Fruit fly (Drosophila melanogaster) whole organism, embryonic: ENCODE measurements around the gene Osi18.

Source experiments
- CG10267 ChIP-seq: fragments of 200-800 bp; sonication (Bioruptor generic); optimal IDR thresholded peaks from 2 replicates; lab custom pipeline; 2018; ENCODE audit warnings: missing biosample characterization, mild to moderate bottlenecking, missing genetic modification characterization, moderate library complexity
- CG11093 ChIP-seq: fragments of 200-800 bp; sonication (Bioruptor generic); IDR thresholded peaks from 3 replicates; pipeline ENCODE4 v1.3.6; 2022; ENCODE audit warnings: missing biosample characterization, missing genetic modification characterization
- CG11247 ChIP-seq: fragments of 200-800 bp; sonication (Bioruptor generic); IDR thresholded peaks from 2 replicates; pipeline ENCODE4 v1.3.6; 2022; ENCODE audit warnings: missing biosample characterization, missing genetic modification characterization
- CG11723 ChIP-seq: fragments of 200-800 bp; sonication (Bioruptor generic); optimal IDR thresholded peaks from 2 replicates; lab custom pipeline; 2017; ENCODE audit warnings: missing biosample characterization, mild to moderate bottlenecking, missing genetic modification characterization
- CG13775 ChIP-seq: fragments of 200-800 bp; sonication (Bioruptor generic); optimal IDR thresholded peaks from 3 replicates; lab custom pipeline; 2017; ENCODE audit warnings: missing biosample characterization, mild to moderate bottlenecking, missing genetic modification characterization
- CG1529 ChIP-seq: fragments of 200-800 bp; sonication (Bioruptor generic); optimal IDR thresholded peaks from 3 replicates; lab custom pipeline; 2018; ENCODE audit warnings: missing biosample characterization, missing genetic modification characterization
- CG15601 ChIP-seq: fragments of 200-800 bp; sonication (Bioruptor generic); optimal IDR thresholded peaks from 3 replicates; lab custom pipeline; 2019; ENCODE audit warnings: missing biosample characterization, mild to moderate bottlenecking, missing genetic modification characterization, moderate library complexity
- CG16779 ChIP-seq: fragments of 200-800 bp; sonication (Bioruptor generic); IDR thresholded peaks from 2 replicates; pipeline ENCODE4 v1.3.6; 2022; ENCODE audit warnings: missing biosample characterization, missing genetic modification characterization
- CG2678 ChIP-seq: fragments of 200-800 bp; sonication (Bioruptor generic); optimal IDR thresholded peaks from 3 replicates; lab custom pipeline; 2019; ENCODE audit warnings: missing biosample characterization, mild to moderate bottlenecking, missing genetic modification characterization, moderate library complexity
- CG2712 ChIP-seq: fragments of 200-800 bp; optimal IDR thresholded peaks from 3 replicates; lab custom pipeline; 2019; ENCODE audit warnings: missing biosample characterization, mild to moderate bottlenecking, missing genetic modification characterization, moderate library complexity
- CG3281 ChIP-seq: fragments of 200-800 bp; sonication (Bioruptor generic); optimal IDR thresholded peaks from 3 replicates; lab custom pipeline; 2017; ENCODE audit warnings: missing biosample characterization, mild to moderate bottlenecking, missing genetic modification characterization
- CG3407 ChIP-seq: fragments of 200-800 bp; sonication (Bioruptor generic); optimal IDR thresholded peaks from 2 replicates; lab custom pipeline; 2018; ENCODE audit warnings: missing biosample characterization, mild to moderate bottlenecking, missing genetic modification characterization
- CG4328 ChIP-seq: fragments of 200-800 bp; sonication (Bioruptor generic); optimal IDR thresholded peaks from 3 replicates; lab custom pipeline; 2017; ENCODE audit warnings: missing biosample characterization, missing genetic modification reagents, missing genetic modification characterization
- CG4404 ChIP-seq: fragments of 200-800 bp; sonication (Bioruptor generic); IDR thresholded peaks from 2 replicates; pipeline ENCODE4 v1.3.6; 2022; ENCODE audit warnings: missing biosample characterization, missing genetic modification characterization
- CG4617 ChIP-seq: fragments of 200-800 bp; sonication (Bioruptor generic); optimal IDR thresholded peaks from 3 replicates; lab custom pipeline; 2016; ENCODE audit warnings: missing biosample characterization, missing genetic modification characterization, borderline replicate concordance
- CG8290 ChIP-seq, 3 experiments: fragments of 200-800 bp; sonication (Bioruptor generic); optimal IDR thresholded peaks; 2 replicates each; lab custom pipeline; 2016 to 2019; ENCODE audit warnings: missing biosample characterization in 3 of 3, missing genetic modification characterization in 3 of 3, mild to moderate bottlenecking in 2 of 3, moderate library complexity in 1 of 3
- CG8359 ChIP-seq: fragments of 200-800 bp; sonication (Bioruptor generic); optimal IDR thresholded peaks from 2 replicates; lab custom pipeline; 2017; ENCODE audit warnings: missing biosample characterization, mild to moderate bottlenecking, missing genetic modification characterization, borderline replicate concordance
- CG9609 ChIP-seq: fragments of 200-800 bp; sonication (Bioruptor generic); optimal IDR thresholded peaks from 3 replicates; lab custom pipeline; 2016; ENCODE audit warnings: missing biosample characterization, missing genetic modification characterization
- CTCF ChIP-seq: fragments of 200-800 bp; sonication (Bioruptor generic); optimal IDR thresholded peaks from 2 replicates; lab custom pipeline; 2017; ENCODE audit warnings: missing biosample characterization, mild to moderate bottlenecking, missing genetic modification characterization, moderate library complexity
- D ChIP-seq, 2 experiments: fragments of 200-800 bp in 1 of 2; fragments of >200 bp in 1 of 2; sonication (Bioruptor generic) in 1 of 2; optimal IDR thresholded peaks; 2 replicates in 1 of 2; 3 replicates in 1 of 2; lab custom pipeline; 2017; ENCODE audit warnings: mild to moderate bottlenecking in 1 of 2, missing biosample characterization in 1 of 2, missing genetic modification characterization in 1 of 2, missing genetic modification reagents in 1 of 2
- Dll ChIP-seq: fragments of 200-800 bp; sonication (Bioruptor generic); IDR thresholded peaks from 4 replicates; pipeline ENCODE4 v1.3.6; 2022; ENCODE audit warnings: missing biosample characterization, missing genetic modification characterization; ENCODE audit not compliant: partially characterized antibody
- Dref ChIP-seq: fragments of 200-800 bp; sonication (Bioruptor generic); IDR thresholded peaks from 2 replicates; pipeline ENCODE4 v1.3.6; 2022; ENCODE audit warnings: missing biosample characterization, missing genetic modification characterization
- HmgZ ChIP-seq: fragments of 200-800 bp; sonication (Bioruptor generic); optimal IDR thresholded peaks from 2 replicates; lab custom pipeline; 2018; ENCODE audit warnings: missing biosample characterization, mild to moderate bottlenecking, missing genetic modification characterization
- Hr78 ChIP-seq, 2 experiments: fragments of 200-800 bp in 1 of 2; fragments of >200 bp in 1 of 2; sonication (Bioruptor generic) in 1 of 2; optimal IDR thresholded peaks; 2 replicates each; lab custom pipeline; 2017 to 2019; ENCODE audit warnings: missing biosample characterization in 2 of 2, missing genetic modification characterization in 2 of 2, mild to moderate bottlenecking in 1 of 2, moderate library complexity in 1 of 2
- Meics ChIP-seq: fragments of 200-800 bp; sonication (Bioruptor generic); optimal IDR thresholded peaks from 2 replicates; lab custom pipeline; 2017; ENCODE audit warnings: missing biosample characterization, mild to moderate bottlenecking, missing genetic modification characterization
- Scr ChIP-seq: fragments of 200-800 bp; sonication (Bioruptor generic); IDR thresholded peaks from 2 replicates; pipeline ENCODE4 v1.3.6; 2022; ENCODE audit warnings: missing biosample characterization, missing genetic modification characterization; ENCODE audit not compliant: partially characterized antibody
- Sry-δ ChIP-seq: fragments of 200-800 bp; sonication (Bioruptor generic); optimal IDR thresholded peaks from 2 replicates; lab custom pipeline; 2016; ENCODE audit warnings: missing biosample characterization, missing genetic modification characterization
- ara ChIP-seq: fragments of 200-800 bp; sonication (Bioruptor generic); IDR thresholded peaks from 2 replicates; pipeline ENCODE4 v1.3.6; 2022; ENCODE audit warnings: missing biosample characterization, missing genetic modification characterization
- dan ChIP-seq: fragments of 200-800 bp; sonication (Bioruptor generic); IDR thresholded peaks from 2 replicates; pipeline ENCODE4 v1.3.6; 2022; ENCODE audit warnings: missing biosample characterization, missing genetic modification characterization
- fd64A ChIP-seq: fragments of 200-800 bp; sonication (Bioruptor generic); optimal IDR thresholded peaks from 3 replicates; lab custom pipeline; 2018; ENCODE audit warnings: missing biosample characterization, mild to moderate bottlenecking, missing genetic modification characterization
- hth ChIP-seq: fragments of >200 bp; optimal IDR thresholded peaks from 2 replicates; lab custom pipeline; 2017; ENCODE audit warnings: inconsistent platforms
- jigr1 ChIP-seq: fragments of 200-800 bp; sonication (Bioruptor generic); IDR thresholded peaks from 3 replicates; pipeline ENCODE4 v1.3.6; 2022; ENCODE audit warnings: missing biosample characterization, missing genetic modification characterization
- lola ChIP-seq, 3 experiments: fragments of >200 bp in 2 of 3; fragments of 200-800 bp in 1 of 3; sonication (Bioruptor generic) in 1 of 3; optimal IDR thresholded peaks; 2 replicates each; lab custom pipeline; 2017 to 2019; ENCODE audit warnings: missing biosample characterization in 3 of 3, missing genetic modification characterization in 3 of 3, mild to moderate bottlenecking in 1 of 3, moderate library complexity in 1 of 3
- nerfin-2 ChIP-seq: fragments of 200-800 bp; sonication (Bioruptor generic); IDR thresholded peaks from 2 replicates; pipeline ENCODE4 v1.3.6; 2022; ENCODE audit warnings: missing biosample characterization, missing genetic modification characterization; ENCODE audit not compliant: partially characterized antibody
- p53 ChIP-seq: fragments of 200-800 bp; sonication (Bioruptor generic); optimal IDR thresholded peaks from 2 replicates; lab custom pipeline; 2016; ENCODE audit warnings: missing biosample characterization, missing genetic modification characterization
- peb ChIP-seq: fragments of 200-800 bp; sonication (Bioruptor generic); IDR thresholded peaks from 2 replicates; pipeline ENCODE4 v1.3.6; 2022; ENCODE audit warnings: missing biosample characterization, missing genetic modification characterization
- phol ChIP-seq: fragments of 200-800 bp; sonication (Bioruptor generic); optimal IDR thresholded peaks from 3 replicates; lab custom pipeline; 2018; ENCODE audit warnings: missing biosample characterization, mild to moderate bottlenecking, missing genetic modification characterization, moderate library complexity
- prd ChIP-seq, 3 experiments: fragments of >200 bp in 2 of 3; fragments of 200-800 bp in 1 of 3; sonication (Bioruptor generic) in 1 of 3; optimal IDR thresholded peaks in 2 of 3; IDR thresholded peaks in 1 of 3; 2 replicates in 2 of 3; 3 replicates in 1 of 3; pipeline versions ENCODE4 v1.3.6 to Lab custom; 2017 to 2022; ENCODE audit warnings: missing biosample characterization in 1 of 3, missing genetic modification characterization in 1 of 3
- pzg ChIP-seq: fragments of 200-800 bp; sonication (Bioruptor generic); optimal IDR thresholded peaks from 3 replicates; lab custom pipeline; 2018; ENCODE audit warnings: missing biosample characterization, mild to moderate bottlenecking, missing genetic modification characterization, moderate library complexity
- sens ChIP-seq: fragments of 200-800 bp; sonication (Bioruptor generic); peaks from one replicate; lab custom pipeline; 2016; ENCODE audit warnings: missing biosample characterization, missing genetic modification characterization
- slbo ChIP-seq: fragments of 200-800 bp; sonication (Bioruptor generic); IDR thresholded peaks from 2 replicates; pipeline ENCODE4 v1.3.6; 2022; ENCODE audit warnings: missing biosample characterization, missing genetic modification characterization
- slp2 ChIP-seq: fragments of 200-800 bp; sonication (Bioruptor generic); optimal IDR thresholded peaks from 2 replicates; lab custom pipeline; 2016; ENCODE audit warnings: missing biosample characterization, missing genetic modification characterization
- sqz ChIP-seq: fragments of 200-800 bp; sonication (Bioruptor generic); optimal IDR thresholded peaks from 3 replicates; lab custom pipeline; 2018; ENCODE audit warnings: missing biosample characterization, mild to moderate bottlenecking, missing genetic modification characterization
- sug ChIP-seq: fragments of 200-800 bp; optimal IDR thresholded peaks from 2 replicates; lab custom pipeline; 2019; ENCODE audit warnings: missing biosample characterization, mild to moderate bottlenecking, missing genetic modification characterization, moderate library complexity
- tll ChIP-seq, 2 experiments: fragments of 200-800 bp in 1 of 2; fragments of >200 bp in 1 of 2; sonication (Bioruptor generic) in 1 of 2; optimal IDR thresholded peaks; 2 replicates each; lab custom pipeline; 2017 to 2019; ENCODE audit warnings: missing biosample characterization in 2 of 2, missing genetic modification characterization in 2 of 2, mild to moderate bottlenecking in 1 of 2, moderate library complexity in 1 of 2
- tna ChIP-seq: fragments of 200-800 bp; sonication (Bioruptor generic); IDR thresholded peaks from 2 replicates; pipeline ENCODE4 v1.3.6; 2022; ENCODE audit warnings: missing biosample characterization, missing genetic modification characterization; ENCODE audit not compliant: partially characterized antibody
- vnd ChIP-seq: fragments of 200-800 bp; sonication (Bioruptor generic); IDR thresholded peaks from 3 replicates; pipeline ENCODE4 v1.3.6; 2022; ENCODE audit warnings: missing biosample characterization, missing genetic modification characterization; ENCODE audit not compliant: partially characterized antibody
- vvl ChIP-seq: fragments of 200-800 bp; sonication (Bioruptor generic); IDR thresholded peaks from 2 replicates; pipeline ENCODE4 v1.3.6; 2022; ENCODE audit warnings: missing biosample characterization, missing genetic modification characterization
- wek ChIP-seq: fragments of 200-800 bp; sonication (Bioruptor generic); optimal IDR thresholded peaks from 3 replicates; lab custom pipeline; 2018; ENCODE audit warnings: missing biosample characterization, mild to moderate bottlenecking, missing genetic modification characterization, moderate library complexity

The Osi18 gene

dm6 chr3R:6345814-6346213 lies 15.8 kb downstream of the Osi18 start, which contains the start of the genes SmD2 and CG18048 (continued):
- TF ChIP-seq jigr1 (GFP tag; lab: Robert Waterston, UW) (no peak), peb (GFP tag; lab: Robert Waterston, UW) (no peak), tna (GFP tag; lab: Robert Waterston, UW) (peak; percentile 43; the same call in 1 of the 2 replicates), phol (tag; lab: Kevin White, UChicago) (peak; percentile 73), CG4328 (GFP tag; lab: Kevin White, UChicago) (no peak), Hr78 (GFP tag; optimal IDR thresholded peaks at IDR 0.05; lab: Kevin White, UChicago) (no peak), CG10267 (peak; percentile 66), prd (optimal IDR thresholded peaks at IDR 0.05; lab: Kevin White, UChicago) (no peak), prd (GFP tag; IDR thresholded peaks at IDR 0.05; lab: Robert Waterston, UW) (no peak), CG3407 (no peak), sens (GFP tag; lab: Kevin White, UChicago) (peak; percentile 27), Dll (GFP tag; lab: Robert Waterston, UW) (peak; percentile 85), wek (no peak), CG11247 (GFP tag; lab: Robert Waterston, UW) (no peak), Meics (GFP tag; lab: Kevin White, UChicago) (peak; percentile 13), dan (no peak), CG15601 (tag; lab: Kevin White, UChicago) (no peak), Sry-δ (peak; percentile 72), Dref (GFP tag; lab: Robert Waterston, UW) (peak; percentile 31), HmgZ (tag; lab: Kevin White, UChicago) (peak; percentile 52), CG1529 (GFP tag; lab: Kevin White, UChicago) (no peak), lola (GFP tag; optimal IDR thresholded peaks at IDR 0.05; lab: Kevin White, UChicago) (peak in 1 of 3 experiments; percentile 10), CG13775 (GFP tag; lab: Kevin White, UChicago) (peak; percentile 27), sqz (GFP tag; lab: Kevin White, UChicago) (no peak), CG11093 (GFP tag; lab: Robert Waterston, UW) (no peak), vvl (GFP tag; lab: Robert Waterston, UW) (no peak), CG8290 (GFP tag; optimal IDR thresholded peaks at IDR 0.05; lab: Kevin White, UChicago) (peak; percentile 10), CG8290 (tag; optimal IDR thresholded peaks at IDR 0.05; lab: Kevin White, UChicago) (no peak), Scr (peak; percentile 82), CG9609 (GFP tag; lab: Kevin White, UChicago) (no peak), CG16779 (no peak), hth (lab: Kevin White, UChicago) (no peak), CG3281 (no peak), slbo (GFP tag; lab: Robert Waterston, UW) (0 out of 2 replicates have a peak, but pooled peaks have one; percentile 6), ara (GFP tag; lab: Robert Waterston, UW) (no peak), CG11723 (no peak), D (optimal IDR thresholded peaks at IDR 0.05; lab: Kevin White, UChicago) (no peak), D (GFP tag; optimal IDR thresholded peaks at IDR 0.05; lab: Kevin White, UChicago) (no peak), slp2 (GFP tag; lab: Kevin White, UChicago) (no peak), sug (tag; lab: Kevin White, UChicago) (peak; percentile 40), pzg (GFP tag; lab: Kevin White, UChicago) (peak; percentile 69), fd64A (no peak), CG2712 (tag; lab: Kevin White, UChicago) (peak; percentile 54), CG8359 (no peak), CG4404 (GFP tag; lab: Robert Waterston, UW) (no peak), CTCF (GFP tag; lab: Kevin White, UChicago) (peak; percentile 22), p53 (GFP tag; lab: Kevin White, UChicago) (no peak), tll (GFP tag; optimal IDR thresholded peaks at IDR 0.05; lab: Kevin White, UChicago) (peak in 1 of 2 experiments; percentile 27), CG2678 (tag; lab: Kevin White, UChicago) (no peak), vnd (GFP tag; lab: Robert Waterston, UW) (peak; percentile 75), CG4617 (peak; percentile 79), nerfin-2 (GFP tag; lab: Robert Waterston, UW) (peak; percentile 54; the same call in 1 of the 2 replicates)
